Fruit fly (Drosophila melanogaster) whole organism, pupa: Measurements from ENCODE around the gene krz.

Experiments used
- CG10348 ChIP-seq: fragments of 200-800 bp; sonication (Bioruptor generic); IDR thresholded peaks from 2 replicates; pipeline ENCODE4 v1.3.6; 2022; ENCODE audit warnings: missing biosample characterization, missing genetic modification characterization
- CG12605 ChIP-seq: fragments of 200-800 bp; sonication (Bioruptor generic); IDR thresholded peaks from 2 replicates; pipeline ENCODE4 v1.3.6; 2022; ENCODE audit warnings: missing biosample characterization, missing genetic modification characterization
- CG14655 ChIP-seq: fragments of 200-800 bp; sonication (Bioruptor generic); optimal IDR thresholded peaks from 3 replicates; lab custom pipeline; 2017; ENCODE audit warnings: mild to moderate bottlenecking, missing biosample characterization, missing genetic modification reagents, missing genetic modification characterization
- CG15710 ChIP-seq: fragments of 200-800 bp; sonication (Bioruptor generic); optimal IDR thresholded peaks from 2 replicates; lab custom pipeline; 2018; ENCODE audit warnings: missing biosample characterization, mild to moderate bottlenecking, missing genetic modification characterization, moderate library complexity
- CG32121 ChIP-seq: fragments of 200-800 bp; sonication (Bioruptor generic); IDR thresholded peaks from 2 replicates; pipeline ENCODE4 v1.3.6; 2022; ENCODE audit warnings: missing biosample characterization, missing genetic modification characterization
- CG34367 ChIP-seq: fragments of 200-800 bp; sonication (Bioruptor generic); optimal IDR thresholded peaks from 2 replicates; lab custom pipeline; 2018; ENCODE audit warnings: missing biosample characterization, mild to moderate bottlenecking, missing genetic modification characterization
- CG4496 ChIP-seq: fragments of 200-800 bp; sonication (Bioruptor generic); IDR thresholded peaks from 3 replicates; pipeline ENCODE4 v1.3.6; 2022; ENCODE audit warnings: missing biosample characterization, missing genetic modification characterization
- CG8159 ChIP-seq: fragments of 200-800 bp; sonication (Bioruptor generic); optimal IDR thresholded peaks from 3 replicates; lab custom pipeline; 2018; ENCODE audit warnings: missing biosample characterization, mild to moderate bottlenecking, missing genetic modification characterization, moderate library complexity
- CG8301 ChIP-seq: fragments of 200-800 bp; sonication (Bioruptor generic); optimal IDR thresholded peaks from 2 replicates; lab custom pipeline; 2018; ENCODE audit warnings: missing biosample characterization, mild to moderate bottlenecking, missing genetic modification characterization
- CG9948 ChIP-seq: fragments of 200-800 bp; sonication (Bioruptor generic); optimal IDR thresholded peaks from 2 replicates; lab custom pipeline; 2018; ENCODE audit warnings: missing biosample characterization, mild to moderate bottlenecking, missing genetic modification characterization, moderate library complexity
- D1 ChIP-seq: fragments of 200-800 bp; sonication (Bioruptor generic); optimal IDR thresholded peaks from 2 replicates; lab custom pipeline; 2018; ENCODE audit warnings: missing biosample characterization, mild to moderate bottlenecking, missing genetic modification characterization, moderate library complexity
- EcR ChIP-seq: fragments of 200-800 bp; sonication (Bioruptor generic); optimal IDR thresholded peaks from 3 replicates; lab custom pipeline; 2019; ENCODE audit warnings: missing biosample characterization, missing genetic modification characterization, mild to moderate bottlenecking, moderate library complexity, missing genetic modification reagents
- Ets98B ChIP-seq: fragments of 200-800 bp; sonication (Bioruptor generic); IDR thresholded peaks from 2 replicates; pipeline ENCODE4 v1.3.6; 2022; ENCODE audit warnings: missing biosample characterization, missing genetic modification characterization
- Pif1B ChIP-seq: fragments of 200-800 bp; sonication (Bioruptor generic); optimal IDR thresholded peaks from 3 replicates; lab custom pipeline; 2016; ENCODE audit warnings: missing biosample characterization, missing genetic modification characterization

dm6 chr3R:32052504-32052815 lies 667 bp upstream of the krz start:
- no peak for TF ChIP-seq CG34367 (tag; lab: Kevin White, UChicago)
- no peak for TF ChIP-seq CG8159 (tag; lab: Kevin White, UChicago)
- TF ChIP-seq CG9948, result no peak
- no peak for TF ChIP-seq CG32121 (GFP tag; lab: Robert Waterston, UW)
- no peak for TF ChIP-seq CG15710 (tag; lab: Kevin White, UChicago)
- TF ChIP-seq CG10348, result no peak
- no peak for TF ChIP-seq EcR (GFP tag; lab: Kevin White, UChicago)
- no peak for TF ChIP-seq Pif1B (GFP tag; lab: Kevin White, UChicago)
- no peak for TF ChIP-seq CG12605 (GFP tag; lab: Robert Waterston, UW)
- TF ChIP-seq CG14655 (GFP tag; lab: Kevin White, UChicago), result no peak
- no peak for TF ChIP-seq Ets98B (GFP tag; lab: Robert Waterston, UW)
- TF ChIP-seq D1 (tag; lab: Kevin White, UChicago), result no peak
- no peak for TF ChIP-seq CG4496 (GFP tag; lab: Robert Waterston, UW)
- no peak for TF ChIP-seq CG8301 (tag; lab: Kevin White, UChicago)
